Worm (Caenorhabditis elegans): ENCODE measurements around the gene cyp-37A1.
A peak's percentile ranks its signal among the peaks of the same experiment; 100 is the strongest.

cyp-37A1 gene

DNA sequence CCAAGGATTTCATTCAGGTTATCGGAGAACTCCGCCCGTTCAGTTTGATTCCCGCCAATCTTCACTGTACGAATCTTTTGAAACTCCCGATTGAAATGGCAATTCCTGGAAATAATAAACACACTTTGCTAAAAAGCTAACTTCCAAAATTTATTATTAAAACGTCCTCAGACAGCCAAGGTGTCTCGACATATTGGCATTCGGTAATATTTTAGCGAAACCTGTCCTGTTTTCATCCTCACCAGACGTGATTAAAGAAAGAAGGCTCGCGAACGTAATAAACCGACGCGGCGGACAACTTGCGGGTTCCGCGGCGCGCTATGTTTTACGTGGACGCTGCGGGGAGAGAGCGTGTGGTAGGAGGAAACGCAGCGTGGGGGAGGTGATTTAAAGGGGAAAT lies 1.4 kb upstream of the cyp-37A1 start (continued):
- TF ChIP-seq ceh-82 (tag; optimal IDR thresholded peaks at IDR 0.05) (no peak), nhr-25 (tag; optimal IDR thresholded peaks at IDR 0.05) (peak; percentile 45), ztf-4 (tag; optimal IDR thresholded peaks at IDR 0.05) (peak; percentile 28), unc-62 (GFP tag; optimal IDR thresholded peaks at IDR 0.05) (no peak), nhr-11 (tag; optimal IDR thresholded peaks at IDR 0.05) (no peak), Y55F3AM.14 (GFP tag; optimal IDR thresholded peaks at IDR 0.05) (peak; percentile 82), unc-39 (tag; optimal IDR thresholded peaks at IDR 0.05) (no peak), aly-2 (tag; optimal IDR thresholded peaks at IDR 0.05) (no peak), unc-55 (GFP tag; optimal IDR thresholded peaks at IDR 0.05) (peak; percentile 53), ztf-1 (GFP tag; conservative IDR thresholded peaks at IDR 0.05) (0 out of 2 replicates have a peak, but pooled peaks have one; percentile 80), nhr-21 (tag; optimal IDR thresholded peaks at IDR 0.05) (peak; percentile 87), nhr-10 (tag; optimal IDR thresholded peaks at IDR 0.05) (peak; percentile 26)

DNA sequence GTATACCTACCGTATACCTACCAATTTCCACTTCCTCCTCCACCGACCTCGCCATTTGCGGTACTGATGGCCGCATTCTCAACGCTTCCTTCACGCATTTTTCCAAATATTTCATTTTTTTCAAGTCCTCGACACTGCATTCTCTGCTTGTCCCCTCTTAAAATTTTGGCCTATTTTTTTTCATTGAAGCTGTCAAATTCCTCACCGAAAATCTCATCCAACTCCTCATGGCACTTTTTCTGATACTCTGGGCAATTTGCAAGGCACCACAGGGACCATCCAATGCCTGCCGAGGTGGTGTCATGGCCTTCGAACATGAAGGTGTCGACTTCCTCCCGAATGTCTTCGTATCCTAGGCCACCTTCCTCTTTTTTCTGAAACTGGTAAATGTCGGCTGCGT lies 2.1 kb downstream of the cyp-37A1 start:
- TF ChIP-seq unc-55 (GFP tag; optimal IDR thresholded peaks at IDR 0.05) (no peak), alr-1 (tag; optimal IDR thresholded peaks at IDR 0.05) (no peak), nhr-10 (tag; optimal IDR thresholded peaks at IDR 0.05) (no peak), aly-2 (tag; optimal IDR thresholded peaks at IDR 0.05) (no peak), elt-1 (tag; optimal IDR thresholded peaks at IDR 0.05) (no peak), crh-2 (tag; optimal IDR thresholded peaks at IDR 0.05) (no peak), mdl-1 (tag; optimal IDR thresholded peaks at IDR 0.05) (no peak), skn-1 (tag; optimal IDR thresholded peaks at IDR 0.05) (no peak), ztf-11 (tag; optimal IDR thresholded peaks at IDR 0.05) (no peak), mab-5 (tag; optimal IDR thresholded peaks at IDR 0.05) (no peak), fos-1 (tag; optimal IDR thresholded peaks at IDR 0.05) (no peak), nhr-23 (tag; optimal IDR thresholded peaks at IDR 0.05) (no peak), egl-27 (tag; optimal IDR thresholded peaks at IDR 0.05) (no peak), nhr-129 (tag; optimal IDR thresholded peaks at IDR 0.05) (no peak), unc-62 (GFP tag; optimal IDR thresholded peaks at IDR 0.05) (no peak), nhr-21 (tag; optimal IDR thresholded peaks at IDR 0.05) (no peak), nhr-25 (tag; optimal IDR thresholded peaks at IDR 0.05) (no peak), nhr-12 (tag; optimal IDR thresholded peaks at IDR 0.05) (no peak)

DNA sequence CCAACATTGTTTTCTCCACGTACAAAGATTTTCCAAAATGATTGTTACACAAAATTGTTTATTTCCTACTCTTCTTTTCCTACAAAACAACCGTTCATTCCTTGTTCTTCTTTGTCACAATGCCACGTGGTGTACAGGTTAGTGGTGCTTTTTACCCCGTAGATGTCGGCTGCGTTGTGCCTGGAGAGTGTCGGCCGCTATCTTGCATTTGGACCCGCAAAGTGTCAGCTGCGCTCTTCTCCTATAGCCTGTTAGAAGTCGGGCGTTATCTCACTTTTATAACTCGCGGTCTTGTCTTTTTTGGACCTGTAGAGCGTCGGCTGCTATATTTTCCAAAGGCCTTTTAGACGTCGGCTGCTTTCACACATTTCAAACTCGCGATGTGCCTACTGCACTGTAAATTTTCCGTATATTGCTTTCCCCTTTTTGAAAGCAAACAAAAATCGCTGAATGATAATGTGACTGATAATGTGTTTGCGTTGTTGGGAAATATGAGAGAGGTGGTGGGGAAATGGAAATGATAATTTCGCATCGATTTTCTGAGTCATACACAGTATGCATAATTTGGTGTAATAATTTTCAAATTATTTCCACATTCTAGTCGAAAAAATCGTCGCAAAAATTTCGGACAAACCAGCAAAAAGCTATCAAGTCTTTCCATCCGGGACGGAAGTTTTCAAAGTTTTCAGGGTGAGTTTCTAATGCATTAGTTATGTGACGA lies 5.9 kb downstream of the cyp-37A1 start, which contains the start of gene F01D5.8:
F01D5.8 (plus strand) TSS at position 51 of the 721 bp plus-strand sequence.
- peak; percentile 47 for TF ChIP-seq snpc-4 (tag; optimal IDR thresholded peaks at IDR 0.05)
- no peak for TF ChIP-seq sem-4 (tag; optimal IDR thresholded peaks at IDR 0.05)
- TF ChIP-seq fos-1 (tag; optimal IDR thresholded peaks at IDR 0.05), result peak; percentile 75
- no peak for TF ChIP-seq gmeb-1 (tag; optimal IDR thresholded peaks at IDR 0.05)

DNA sequence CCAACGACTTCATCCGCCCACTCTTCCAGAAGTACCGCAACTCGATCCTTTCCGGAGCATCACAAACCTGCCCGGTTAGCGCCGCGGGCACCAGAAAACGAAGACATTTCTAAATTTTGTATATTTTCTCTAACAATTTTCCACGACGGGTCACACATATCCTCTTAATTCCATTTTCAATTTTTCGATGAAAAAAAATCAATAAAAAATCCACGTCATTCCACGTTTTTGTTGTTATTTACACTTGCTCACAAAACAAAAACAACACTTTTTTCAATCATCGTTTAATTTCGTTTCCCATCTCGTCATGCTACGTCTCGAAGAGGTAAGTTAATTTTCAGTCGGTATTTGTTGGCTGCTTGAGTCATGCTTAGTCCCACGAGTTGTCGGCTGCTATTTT lies 8.4 kb downstream of the cyp-37A1 start, which contains the start of gene F01D5.7:
F01D5.7 (plus strand) TSS at position 301 of the 400 bp plus-strand sequence.
- TF ChIP-seq nhr-6 (tag; optimal IDR thresholded peaks at IDR 0.05) (no peak), gmeb-1 (tag; optimal IDR thresholded peaks at IDR 0.05) (no peak), peb-1 (tag; optimal IDR thresholded peaks at IDR 0.05) (no peak), lin-39 (tag; optimal IDR thresholded peaks at IDR 0.05) (no peak), snpc-4 (tag; optimal IDR thresholded peaks at IDR 0.05) (no peak), elt-3 (tag; optimal IDR thresholded peaks at IDR 0.05) (no peak), lin-11 (tag; optimal IDR thresholded peaks at IDR 0.05) (no peak), sma-3 (GFP tag; optimal IDR thresholded peaks at IDR 0.05) (no peak), ztf-4 (tag; optimal IDR thresholded peaks at IDR 0.05) (no peak)

DNA sequence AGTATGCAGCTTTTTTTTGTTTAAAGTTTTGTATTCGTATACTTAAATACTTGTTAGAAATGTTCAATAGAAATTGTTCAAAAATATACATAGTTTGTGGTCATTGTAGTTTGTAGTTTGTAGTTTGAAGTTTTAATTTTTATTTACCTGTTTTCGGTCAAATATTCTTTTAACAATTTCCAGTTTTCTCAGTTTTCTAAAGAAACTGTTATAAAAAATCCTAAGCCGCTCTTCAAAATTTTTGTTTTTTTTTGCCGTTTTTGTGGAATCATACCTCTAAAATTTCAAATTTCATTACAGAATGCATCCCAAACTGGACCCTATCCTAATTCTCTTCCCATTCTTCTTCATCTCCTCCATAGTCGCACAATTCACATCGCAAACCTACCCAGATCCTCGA lies 10.6 kb downstream of the cyp-37A1 start, which contains the start of gene F01D5.6:
F01D5.6 (plus strand) TSS at position 301 of the 400 bp plus-strand sequence.
- no peak for TF ChIP-seq egl-27 (tag; optimal IDR thresholded peaks at IDR 0.05)

DNA sequence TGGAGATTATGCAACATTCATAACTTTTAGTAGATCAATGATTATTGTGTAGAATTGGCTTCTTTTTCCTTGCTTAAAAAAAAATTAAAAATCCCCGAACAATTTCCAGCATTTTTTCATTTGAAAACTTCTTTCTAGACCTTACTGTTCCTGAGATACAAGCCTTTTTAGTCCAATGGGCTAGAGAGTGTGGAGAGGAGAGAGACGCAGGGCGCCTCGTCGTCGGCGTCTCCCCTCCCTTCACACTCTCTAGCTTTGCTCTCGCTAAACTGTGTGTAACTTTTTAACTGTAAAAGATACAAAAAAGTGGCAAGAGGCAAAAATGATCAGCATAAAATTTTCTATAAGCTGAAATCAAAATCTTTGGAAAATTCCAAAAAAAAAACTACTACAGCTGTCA lies 11.6 kb downstream of the cyp-37A1 start:
- TF ChIP-seq unc-39 (tag; optimal IDR thresholded peaks at IDR 0.05) (no peak), gmeb-1 (tag; optimal IDR thresholded peaks at IDR 0.05) (no peak), nhr-23 (tag; optimal IDR thresholded peaks at IDR 0.05) (no peak), nhr-11 (tag; optimal IDR thresholded peaks at IDR 0.05) (no peak), unc-62 (GFP tag; optimal IDR thresholded peaks at IDR 0.05) (no peak), dmd-4 (tag; optimal IDR thresholded peaks at IDR 0.05) (no peak), skn-1 (tag; optimal IDR thresholded peaks at IDR 0.05) (no peak)

Measured in whole organism, L2 larva.